Fruit fly (Drosophila melanogaster) ovary, adult (tissue): Measurements from ENCODE around the gene sxe2.

Source experiments
- CG17801 ChIP-seq: fragments of 200-800 bp; optimal IDR thresholded peaks from 2 replicates; lab custom pipeline; 2019; ENCODE audit warnings: missing biosample characterization, mild to moderate bottlenecking, missing genetic modification characterization, moderate library complexity; ENCODE audit not compliant: partially characterized antibody

sxe2 gene

DNA sequence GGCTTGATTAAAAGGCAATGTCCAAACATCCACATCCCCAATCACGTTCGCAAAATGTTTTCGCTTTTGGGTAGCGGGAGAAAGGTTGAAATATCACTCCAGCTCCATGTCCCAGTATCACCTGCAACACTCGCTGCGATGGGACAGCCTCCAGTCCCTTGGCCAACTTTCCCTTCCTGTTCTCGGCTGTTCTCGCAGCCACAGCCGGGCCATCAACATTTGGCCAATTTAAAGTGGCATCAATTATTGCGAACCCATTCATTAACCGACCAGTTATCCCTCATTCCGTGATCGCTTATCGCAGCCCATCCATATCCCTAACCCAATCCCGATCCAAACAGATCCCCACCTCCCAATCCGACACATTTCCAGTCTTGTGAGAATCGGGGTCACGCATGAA lies 29.4 kb downstream of the sxe2 start:
- no peak for TF ChIP-seq CG17801 (GFP tag; lab: Kevin White, UChicago)

DNA sequence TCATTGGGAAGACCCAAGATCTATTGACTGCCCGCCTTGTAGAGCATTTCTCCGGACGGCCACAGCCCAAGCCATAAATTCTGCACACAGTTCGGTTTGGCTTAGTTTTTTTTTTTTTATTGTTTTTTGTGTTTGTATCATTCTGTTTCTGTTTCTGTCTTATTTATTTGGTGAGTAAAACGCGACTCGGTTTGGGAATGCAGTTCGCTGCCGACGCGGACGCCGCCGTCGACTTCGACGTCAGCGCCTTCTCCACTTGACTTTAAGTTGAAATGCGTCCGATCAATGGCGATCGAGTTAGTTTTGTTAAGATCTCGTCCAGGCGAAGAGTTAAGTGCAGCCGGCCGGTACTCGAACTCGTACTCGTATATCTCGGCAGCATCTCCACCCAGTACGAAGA lies 32.2 kb downstream of the sxe2 start, which contains the start of gene Sb:
TSS of gene Sb (plus strand) at position 301 of the 400 bp plus-strand sequence.
- no peak for TF ChIP-seq CG17801 (GFP tag; lab: Kevin White, UChicago)

DNA sequence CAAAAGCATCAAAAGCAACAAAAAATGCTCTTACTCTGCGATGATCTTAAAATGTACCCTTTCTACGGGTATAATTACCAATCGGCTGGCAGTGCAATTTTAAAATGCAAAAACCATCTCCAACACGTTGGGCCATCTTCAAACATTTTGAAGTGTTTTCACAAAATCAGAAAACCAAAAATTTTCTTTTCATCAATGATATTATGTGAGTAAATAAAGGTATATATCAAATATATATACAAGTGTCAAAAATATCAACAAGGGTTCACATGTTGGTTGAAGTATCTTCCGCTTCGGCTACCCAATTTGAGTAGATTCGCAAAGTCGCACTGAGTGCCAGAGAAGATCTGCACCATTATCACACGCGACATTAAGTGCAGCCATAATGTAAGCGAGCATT lies 33.7 kb downstream of the sxe2 start:
- TF ChIP-seq CG17801 (GFP tag; lab: Kevin White, UChicago) = no peak

DNA sequence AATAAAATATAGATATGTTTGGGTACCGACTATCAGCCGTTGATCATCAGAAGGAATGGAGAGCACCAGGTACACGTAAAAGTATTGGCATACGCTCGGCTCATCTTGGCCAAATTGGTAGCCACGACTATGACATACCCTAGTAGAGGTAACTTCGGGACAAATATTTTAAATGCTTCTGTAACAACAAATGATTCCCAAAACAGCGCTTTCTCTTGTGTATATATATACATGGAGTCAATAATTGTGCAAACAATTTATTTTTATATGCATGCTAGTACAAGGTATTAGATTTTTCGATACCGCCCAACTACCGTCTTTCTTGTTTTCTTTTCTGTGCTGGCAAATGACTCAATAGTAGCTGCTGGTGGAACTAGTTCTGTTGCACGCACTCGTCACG lies 35.8 kb downstream of the sxe2 start:
- no peak for TF ChIP-seq CG17801 (GFP tag; lab: Kevin White, UChicago)

DNA sequence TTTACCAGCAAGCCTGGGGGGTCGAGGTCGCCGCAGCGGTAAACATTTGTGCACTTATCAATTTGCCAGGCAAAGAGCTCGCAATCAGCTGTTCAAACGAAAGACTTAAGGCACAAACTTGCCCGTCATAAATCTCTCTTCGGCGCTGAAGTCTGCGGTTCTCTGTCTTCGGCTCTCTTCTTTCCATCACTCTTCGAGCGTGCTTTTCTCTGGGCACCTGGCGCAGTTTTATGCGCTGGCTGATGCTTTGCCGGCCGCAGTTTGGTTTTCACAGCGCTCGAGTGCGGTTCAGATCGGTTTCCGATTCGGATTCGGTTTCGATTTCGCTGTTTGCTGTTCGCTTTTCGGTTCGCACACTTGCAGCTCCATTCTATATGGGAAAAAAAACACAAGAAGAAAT lies 44.8 kb downstream of the sxe2 start:
- no peak for TF ChIP-seq CG17801 (GFP tag; lab: Kevin White, UChicago)

DNA sequence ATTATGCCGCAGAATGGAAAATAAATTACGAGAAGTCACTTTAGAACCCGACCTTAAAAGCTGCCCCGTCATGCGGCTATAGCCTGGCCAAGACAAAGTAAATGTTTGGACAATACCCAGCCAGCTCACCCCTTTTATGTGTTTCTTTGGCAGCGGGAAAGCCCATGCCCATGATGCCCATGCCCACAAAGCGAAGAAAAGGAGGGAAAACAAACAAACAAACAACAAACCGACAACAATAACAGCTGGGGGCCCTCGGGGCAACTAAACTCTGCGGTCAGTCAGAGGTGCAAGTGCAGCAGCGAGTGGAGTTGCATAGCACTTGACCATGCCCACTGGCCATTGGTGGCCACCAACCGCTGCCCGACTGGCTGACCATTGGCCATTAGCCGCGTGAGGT lies 51.9 kb downstream of the sxe2 start:
- no peak for TF ChIP-seq CG17801 (GFP tag; lab: Kevin White, UChicago)
